Fruit fly (Drosophila melanogaster) whole organism, embryonic: ENCODE measurements around the gene CG6126.

ENCODE experiments used
- B-H2 ChIP-seq: fragments of 200-800 bp; sonication (Bioruptor generic); optimal IDR thresholded peaks from 2 replicates; lab custom pipeline; 2018; ENCODE audit warnings: missing biosample characterization, mild to moderate bottlenecking, missing genetic modification characterization
- Bdp1 ChIP-seq: fragments of 200-800 bp; sonication (Bioruptor generic); optimal IDR thresholded peaks from 3 replicates; lab custom pipeline; 2016; ENCODE audit warnings: missing biosample characterization, missing genetic modification characterization
- Blimp-1 ChIP-seq: fragments of 200-800 bp; sonication (Bioruptor generic); optimal IDR thresholded peaks from 3 replicates; lab custom pipeline; 2018; ENCODE audit warnings: missing biosample characterization, missing genetic modification characterization, mild to moderate bottlenecking, moderate library complexity, missing genetic modification reagents
- CG10543 ChIP-seq: fragments of 200-800 bp; sonication (Bioruptor generic); optimal IDR thresholded peaks from 3 replicates; lab custom pipeline; 2017; ENCODE audit warnings: missing biosample characterization, mild to moderate bottlenecking, missing genetic modification characterization, moderate library complexity
- CG11456 ChIP-seq: fragments of 200-800 bp; sonication (Bioruptor generic); IDR thresholded peaks from 3 replicates; pipeline ENCODE4 v1.3.6; 2022; ENCODE audit warnings: missing biosample characterization, missing genetic modification characterization
- CG12659 ChIP-seq: fragments of 200-800 bp; sonication (Bioruptor generic); optimal IDR thresholded peaks from 3 replicates; lab custom pipeline; 2017; ENCODE audit warnings: mild to moderate bottlenecking, missing biosample characterization, missing genetic modification reagents, missing genetic modification characterization
- CG14014 ChIP-seq: fragments of 200-800 bp; sonication (Bioruptor generic); IDR thresholded peaks from 2 replicates; pipeline ENCODE4 v1.3.6; 2022; ENCODE audit warnings: missing biosample characterization, missing genetic modification characterization
- CG15269 ChIP-seq: fragments of 200-800 bp; sonication (Bioruptor generic); optimal IDR thresholded peaks from 2 replicates; lab custom pipeline; 2018; ENCODE audit warnings: missing biosample characterization, mild to moderate bottlenecking, missing genetic modification characterization, moderate library complexity
- CG16813 ChIP-seq: fragments of 200-800 bp; sonication (Bioruptor generic); IDR thresholded peaks from 3 replicates; pipeline ENCODE4 v1.3.6; 2022; ENCODE audit warnings: missing biosample characterization, missing genetic modification characterization; ENCODE audit not compliant: partially characterized antibody
- CG2712 ChIP-seq: fragments of 200-800 bp; optimal IDR thresholded peaks from 3 replicates; lab custom pipeline; 2019; ENCODE audit warnings: missing biosample characterization, mild to moderate bottlenecking, missing genetic modification characterization, moderate library complexity
- CG30403 ChIP-seq: fragments of 200-800 bp; sonication (Bioruptor generic); optimal IDR thresholded peaks from 3 replicates; lab custom pipeline; 2016; ENCODE audit warnings: missing biosample characterization, missing genetic modification characterization
- CG33213 ChIP-seq: fragments of 200-800 bp; sonication (Bioruptor generic); optimal IDR thresholded peaks from 3 replicates; lab custom pipeline; 2016; ENCODE audit warnings: missing biosample characterization, missing genetic modification characterization
- CG6689 ChIP-seq: fragments of 200-800 bp; sonication (Bioruptor generic); IDR thresholded peaks from 2 replicates; pipeline ENCODE4 v1.3.6; 2022; ENCODE audit warnings: missing biosample characterization, missing genetic modification characterization
- CrebB ChIP-seq: fragments of 200-800 bp; sonication (Bioruptor generic); optimal IDR thresholded peaks from 3 replicates; lab custom pipeline; 2018; ENCODE audit warnings: missing biosample characterization, mild to moderate bottlenecking, missing genetic modification characterization
- E2f2 ChIP-seq: fragments of 200-800 bp; sonication (Bioruptor generic); IDR thresholded peaks from 2 replicates; pipeline ENCODE4 v1.3.6; 2022; ENCODE audit warnings: missing biosample characterization, missing genetic modification characterization
- HLHmδ ChIP-seq: fragments of 200-800 bp; sonication (Bioruptor generic); optimal IDR thresholded peaks from 2 replicates; lab custom pipeline; 2018; ENCODE audit warnings: missing biosample characterization, mild to moderate bottlenecking, missing genetic modification characterization, moderate library complexity
- Hmx ChIP-seq: fragments of 200-800 bp; sonication (Bioruptor generic); optimal IDR thresholded peaks from 2 replicates; lab custom pipeline; 2016; ENCODE audit warnings: missing biosample characterization, missing genetic modification characterization
- Max ChIP-seq: fragments of 200-800 bp; sonication (Bioruptor generic); optimal IDR thresholded peaks from 2 replicates; lab custom pipeline; 2016; ENCODE audit warnings: missing biosample characterization, mild to moderate bottlenecking, missing genetic modification characterization
- Meics ChIP-seq: fragments of 200-800 bp; sonication (Bioruptor generic); optimal IDR thresholded peaks from 2 replicates; lab custom pipeline; 2017; ENCODE audit warnings: missing biosample characterization, mild to moderate bottlenecking, missing genetic modification characterization
- Nf-YA ChIP-seq: fragments of 200-800 bp; sonication (Bioruptor generic); IDR thresholded peaks from 2 replicates; pipeline ENCODE4 v1.3.6; 2022; ENCODE audit warnings: missing biosample characterization, missing genetic modification characterization
- Nf-YC ChIP-seq: fragments of 200-800 bp; optimal IDR thresholded peaks from 3 replicates; lab custom pipeline; 2019; ENCODE audit warnings: missing biosample characterization, mild to moderate bottlenecking, missing genetic modification characterization, moderate library complexity
- Poxn ChIP-seq: fragments of 200-800 bp; sonication (Bioruptor generic); IDR thresholded peaks from 2 replicates; pipeline ENCODE4 v1.3.6; 2022; ENCODE audit warnings: missing biosample characterization, missing genetic modification characterization
- Side ChIP-seq: fragments of 200-800 bp; sonication (Bioruptor generic); optimal IDR thresholded peaks from 2 replicates; lab custom pipeline; 2016; ENCODE audit warnings: missing biosample characterization, missing genetic modification characterization
- Spps ChIP-seq: fragments of 200-800 bp; sonication (Bioruptor generic); optimal IDR thresholded peaks from 2 replicates; lab custom pipeline; 2018; ENCODE audit warnings: missing biosample characterization, mild to moderate bottlenecking, missing genetic modification characterization
- Stat92E ChIP-seq, 3 experiments: fragments of >200 bp in 2 of 3; fragments of 200-800 bp in 1 of 3; sonication (Bioruptor generic) in 1 of 3; optimal IDR thresholded peaks; 2 replicates each; lab custom pipeline; 2017 to 2019; ENCODE audit warnings: missing biosample characterization in 3 of 3, missing genetic modification characterization in 3 of 3, mild to moderate bottlenecking in 1 of 3, moderate library complexity in 1 of 3
- Taf1 ChIP-seq: fragments of 200-800 bp; sonication (Bioruptor generic); IDR thresholded peaks from 2 replicates; pipeline ENCODE4 v1.3.6; 2022; ENCODE audit warnings: missing biosample characterization, missing genetic modification characterization
- amos ChIP-seq: fragments of 200-800 bp; sonication (Bioruptor generic); IDR thresholded peaks from 2 replicates; pipeline ENCODE4 v1.3.6; 2022; ENCODE audit warnings: missing biosample characterization, missing genetic modification characterization; ENCODE audit not compliant: partially characterized antibody
- cg ChIP-seq: fragments of 200-800 bp; sonication (Bioruptor generic); optimal IDR thresholded peaks from 3 replicates; lab custom pipeline; 2019; ENCODE audit warnings: missing biosample characterization, mild to moderate bottlenecking, missing genetic modification characterization, moderate library complexity
- dan ChIP-seq: fragments of 200-800 bp; sonication (Bioruptor generic); IDR thresholded peaks from 2 replicates; pipeline ENCODE4 v1.3.6; 2022; ENCODE audit warnings: missing biosample characterization, missing genetic modification characterization
- ems ChIP-seq: fragments of 200-800 bp; sonication (Bioruptor generic); optimal IDR thresholded peaks from 3 replicates; lab custom pipeline; 2016; ENCODE audit warnings: missing biosample characterization, missing genetic modification characterization
- en ChIP-seq: fragments of 200-800 bp; sonication (Bioruptor generic); optimal IDR thresholded peaks from 2 replicates; lab custom pipeline; 2016; ENCODE audit warnings: missing biosample characterization, missing genetic modification characterization
- esg ChIP-seq: fragments of 200-800 bp; sonication (Bioruptor generic); conservative IDR thresholded peaks from 2 replicates; pipeline ENCODE4 v1.3.6; 2022; ENCODE audit warnings: missing biosample characterization, missing genetic modification characterization
- fd3F ChIP-seq: fragments of 200-800 bp; sonication (Bioruptor generic); optimal IDR thresholded peaks from 2 replicates; lab custom pipeline; 2018; ENCODE audit warnings: missing biosample characterization, mild to moderate bottlenecking, missing genetic modification characterization, moderate library complexity
- gcm ChIP-seq: fragments of 200-800 bp; sonication (Bioruptor generic); optimal IDR thresholded peaks from 2 replicates; lab custom pipeline; 2019; ENCODE audit warnings: missing biosample characterization, mild to moderate bottlenecking, missing genetic modification characterization, moderate library complexity
- gem ChIP-seq: fragments of 200-800 bp; sonication (Bioruptor generic); optimal IDR thresholded peaks from 2 replicates; lab custom pipeline; 2019; ENCODE audit warnings: missing biosample characterization, mild to moderate bottlenecking, missing genetic modification characterization, moderate library complexity
- hbn ChIP-seq: fragments of 200-800 bp; sonication (Bioruptor generic); IDR thresholded peaks from 2 replicates; pipeline ENCODE4 v1.3.6; 2022; ENCODE audit warnings: missing biosample characterization, missing genetic modification characterization; ENCODE audit not compliant: partially characterized antibody
- odd ChIP-seq: fragments of 200-800 bp; sonication (Bioruptor generic); optimal IDR thresholded peaks from 2 replicates; lab custom pipeline; 2017; ENCODE audit warnings: missing biosample characterization, mild to moderate bottlenecking, missing genetic modification characterization
- org-1 ChIP-seq: fragments of 200-800 bp; sonication (Bioruptor generic); optimal IDR thresholded peaks from 2 replicates; lab custom pipeline; 2017; ENCODE audit warnings: missing biosample characterization, missing genetic modification characterization
- prd ChIP-seq, 3 experiments: fragments of >200 bp in 2 of 3; fragments of 200-800 bp in 1 of 3; sonication (Bioruptor generic) in 1 of 3; optimal IDR thresholded peaks in 2 of 3; IDR thresholded peaks in 1 of 3; 2 replicates in 2 of 3; 3 replicates in 1 of 3; pipeline versions ENCODE4 v1.3.6 to Lab custom; 2017 to 2022; ENCODE audit warnings: missing biosample characterization in 1 of 3, missing genetic modification characterization in 1 of 3
- pros ChIP-seq: fragments of 200-800 bp; sonication (Bioruptor generic); optimal IDR thresholded peaks from 3 replicates; lab custom pipeline; 2019; ENCODE audit warnings: missing biosample characterization, mild to moderate bottlenecking, missing genetic modification characterization, moderate library complexity
- scrt ChIP-seq: fragments of 200-800 bp; sonication (Bioruptor generic); optimal IDR thresholded peaks from 2 replicates; lab custom pipeline; 2018; ENCODE audit warnings: missing biosample characterization, mild to moderate bottlenecking, missing genetic modification characterization, moderate library complexity
- sens-2 ChIP-seq: fragments of 200-800 bp; sonication (Bioruptor generic); IDR thresholded peaks from 2 replicates; pipeline ENCODE4 v1.3.6; 2022; ENCODE audit warnings: missing biosample characterization, missing genetic modification characterization
- sr ChIP-seq: fragments of 200-800 bp; sonication (Bioruptor generic); IDR thresholded peaks from 3 replicates; pipeline ENCODE4 v1.3.6; 2022; ENCODE audit warnings: missing biosample characterization, missing genetic modification characterization
- tin ChIP-seq: fragments of 200-800 bp; sonication (Bioruptor generic); optimal IDR thresholded peaks from 3 replicates; lab custom pipeline; 2016; ENCODE audit warnings: missing biosample characterization, missing genetic modification characterization
- tna ChIP-seq: fragments of 200-800 bp; sonication (Bioruptor generic); IDR thresholded peaks from 2 replicates; pipeline ENCODE4 v1.3.6; 2022; ENCODE audit warnings: missing biosample characterization, missing genetic modification characterization; ENCODE audit not compliant: partially characterized antibody
- unpg ChIP-seq: fragments of 200-800 bp; sonication (Bioruptor generic); optimal IDR thresholded peaks from 3 replicates; lab custom pipeline; 2018; ENCODE audit warnings: missing biosample characterization, mild to moderate bottlenecking, missing genetic modification characterization, moderate library complexity
- vfl ChIP-seq: fragments of 200-800 bp; sonication (Bioruptor generic); optimal IDR thresholded peaks from 2 replicates; lab custom pipeline; 2016; ENCODE audit warnings: missing biosample characterization, missing genetic modification characterization

The CG6126 gene

DNA sequence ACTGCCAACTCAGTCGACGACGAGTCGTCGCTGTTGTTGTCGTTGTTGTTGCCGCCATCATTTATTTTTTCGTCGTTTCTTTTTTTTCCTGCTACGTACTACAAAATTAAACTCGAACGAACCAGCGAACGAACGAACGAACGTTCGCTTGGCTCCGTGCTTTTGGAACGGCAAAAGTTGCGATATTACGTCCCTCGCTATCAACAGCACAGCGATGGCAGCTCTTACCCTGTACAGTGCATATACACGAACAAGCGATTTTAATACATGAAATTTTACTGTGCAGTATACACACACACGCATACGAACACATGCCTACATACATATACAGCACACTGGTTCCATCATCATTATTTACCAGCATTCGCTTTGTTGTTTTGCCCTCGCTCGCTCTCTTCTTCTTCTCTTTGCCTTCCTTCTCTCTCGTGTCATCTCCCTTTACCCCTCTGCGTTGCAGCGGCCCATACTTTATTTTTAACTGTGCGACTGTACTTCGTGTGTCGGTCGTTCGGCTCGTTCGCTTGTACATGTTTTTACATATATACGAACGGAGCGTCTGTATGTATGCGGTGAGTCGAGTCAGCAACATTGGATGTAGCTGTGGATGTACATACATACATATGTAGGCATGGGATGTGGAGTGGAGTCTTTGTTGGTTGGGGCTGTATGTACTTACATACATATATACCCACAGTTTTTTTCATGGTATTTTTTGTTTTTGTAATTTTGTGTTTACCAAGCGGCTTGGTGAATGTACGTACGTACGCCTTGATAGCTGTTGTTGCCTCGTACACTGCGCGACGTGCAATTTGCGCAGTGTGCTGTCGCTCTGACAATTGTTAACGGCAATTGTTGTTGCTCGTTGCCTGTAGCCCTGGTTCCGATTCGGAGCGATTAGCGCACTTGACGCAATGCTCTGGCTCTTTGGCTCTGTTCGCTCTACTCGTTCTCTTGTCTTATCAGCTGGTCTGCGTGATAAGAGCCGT lies 47.2 kb upstream of the CG6126 start (continued):
- TF ChIP-seq Blimp-1 (GFP tag; lab: Kevin White, UChicago): no peak
- TF ChIP-seq CG33213 (GFP tag; lab: Kevin White, UChicago): peak; percentile 17
- TF ChIP-seq CG11456 (GFP tag; lab: Robert Waterston, UW): no peak
- no peak for TF ChIP-seq amos (GFP tag; lab: Robert Waterston, UW)
- TF ChIP-seq Spps (tag; lab: Kevin White, UChicago): no peak
- TF ChIP-seq CG16813 (GFP tag; lab: Robert Waterston, UW): no peak
- peak; percentile 98 for TF ChIP-seq cg (GFP tag; lab: Kevin White, UChicago)
- TF ChIP-seq Nf-YC (tag; lab: Kevin White, UChicago): peak; percentile 67
- peak; percentile 81 for TF ChIP-seq CG12659 (GFP tag; lab: Kevin White, UChicago)
- TF ChIP-seq CG15269 (tag; lab: Kevin White, UChicago): peak; percentile 61
- TF ChIP-seq esg (GFP tag; lab: Robert Waterston, UW): no peak
- peak; percentile 99 for TF ChIP-seq CG10543 (GFP tag; lab: Kevin White, UChicago)
- no peak for TF ChIP-seq sr (GFP tag; lab: Robert Waterston, UW)
- TF ChIP-seq scrt (GFP tag; lab: Kevin White, UChicago): peak; percentile 30
- TF ChIP-seq sens-2 (GFP tag; lab: Robert Waterston, UW): no peak
- TF ChIP-seq B-H2 (GFP tag; lab: Kevin White, UChicago): peak; percentile 79
- no peak for TF ChIP-seq odd (GFP tag; lab: Kevin White, UChicago)
- TF ChIP-seq Taf1 (GFP tag; lab: Robert Waterston, UW): no peak
- TF ChIP-seq gcm: peak; percentile 65
- TF ChIP-seq CG30403: peak; percentile 28
- TF ChIP-seq CG2712 (tag; lab: Kevin White, UChicago): peak; percentile 21
- peak; percentile 4 for TF ChIP-seq Bdp1 (GFP tag; lab: Kevin White, UChicago)
- peak; percentile 21 for TF ChIP-seq tin (GFP tag; lab: Kevin White, UChicago)
- TF ChIP-seq gem (tag; lab: Kevin White, UChicago): peak; percentile 23
- TF ChIP-seq pros (GFP tag; lab: Kevin White, UChicago): peak; percentile 95
- no peak for TF ChIP-seq CG14014 (GFP tag; lab: Robert Waterston, UW)
- TF ChIP-seq Poxn: no peak
- TF ChIP-seq ems: peak; percentile 22
- TF ChIP-seq unpg (GFP tag; lab: Kevin White, UChicago): no peak
- TF ChIP-seq Hmx: no peak
- TF ChIP-seq org-1 (GFP tag; lab: Kevin White, UChicago): no peak
- TF ChIP-seq CG6689 (GFP tag; lab: Robert Waterston, UW): no peak
- peak; percentile 15 for TF ChIP-seq en (GFP tag; lab: Kevin White, UChicago)
- no peak for TF ChIP-seq hbn (GFP tag; lab: Robert Waterston, UW)
- peak in 1 of 3 experiments; percentile 60 for TF ChIP-seq Stat92E (GFP tag; optimal IDR thresholded peaks at IDR 0.05; lab: Kevin White, UChicago)
- TF ChIP-seq Side (GFP tag; lab: Kevin White, UChicago): peak; percentile 12
- TF ChIP-seq tna (GFP tag; lab: Robert Waterston, UW): no peak
- no peak for TF ChIP-seq CrebB (tag; lab: Kevin White, UChicago)
- TF ChIP-seq HLHmδ: peak; percentile 47
- TF ChIP-seq Nf-YA (GFP tag; lab: Robert Waterston, UW): no peak
- no peak for TF ChIP-seq vfl
- TF ChIP-seq Max: no peak
- no peak for TF ChIP-seq dan (GFP tag; lab: Robert Waterston, UW)
- TF ChIP-seq fd3F (GFP tag; lab: Kevin White, UChicago): peak; percentile 30
- no peak for TF ChIP-seq prd (optimal IDR thresholded peaks at IDR 0.05; lab: Kevin White, UChicago)
- TF ChIP-seq prd (GFP tag; IDR thresholded peaks at IDR 0.05; lab: Robert Waterston, UW): no peak
- peak; percentile 50 for TF ChIP-seq Meics
- no peak for TF ChIP-seq E2f2 (GFP tag; lab: Robert Waterston, UW)
